Worm (Caenorhabditis elegans) whole organism, mixed stage, embryonic: ENCODE data around the gene idpc-6.

Experiments used
- M03D4.4 ChIP-seq: sonication (generic microtip); optimal IDR thresholded peaks from 2 replicates; lab custom pipeline; 2017; ENCODE audit warnings: mild to moderate bottlenecking, missing genetic modification characterization, missing compliant biosample characterization
- bed-3 ChIP-seq: fragments of 200-800 bp; sonication (Bioruptor generic); optimal IDR thresholded peaks from 3 replicates; lab custom pipeline; 2018; ENCODE audit warnings: mild to moderate bottlenecking, missing genetic modification characterization, moderate library complexity, missing compliant biosample characterization
- blmp-1 ChIP-seq: fragments of 150-350 bp; optimal IDR thresholded peaks from 2 replicates; lab custom pipeline; 2014; ENCODE audit warnings: missing biosample characterization, missing genetic modification characterization
- ceh-39 ChIP-seq: fragments of 150-350 bp; optimal IDR thresholded peaks from 2 replicates; lab custom pipeline; 2014; ENCODE audit warnings: missing biosample characterization, missing genetic modification characterization
- ceh-43 ChIP-seq: fragments of 200-800 bp; sonication (Bioruptor generic); optimal IDR thresholded peaks from 2 replicates; lab custom pipeline; 2018; ENCODE audit warnings: mild to moderate bottlenecking, missing genetic modification characterization, moderate library complexity, missing compliant biosample characterization
- cnd-1 ChIP-seq: fragments of 200-800 bp; sonication (Bioruptor generic); optimal IDR thresholded peaks from 2 replicates; lab custom pipeline; 2018; ENCODE audit warnings: mild to moderate bottlenecking, missing genetic modification characterization, missing compliant biosample characterization
- drap-1 ChIP-seq: fragments of 200-800 bp; sonication (Bioruptor generic); optimal IDR thresholded peaks from 3 replicates; lab custom pipeline; 2018; ENCODE audit warnings: mild to moderate bottlenecking, missing genetic modification characterization, missing compliant biosample characterization
- elt-1 ChIP-seq: sonication (generic microtip); optimal IDR thresholded peaks from 2 replicates; lab custom pipeline; 2017; ENCODE audit warnings: missing genetic modification characterization, mild to moderate bottlenecking, missing compliant biosample characterization, antibody characterized with exemption, moderate library complexity, borderline replicate concordance; ENCODE audit not compliant: insufficient read depth
- elt-3 ChIP-seq: fragments of 150-350 bp; optimal IDR thresholded peaks from 2 replicates; lab custom pipeline; 2014; ENCODE audit warnings: missing biosample characterization, missing genetic modification characterization
- flh-1 ChIP-seq: fragments of 200-800 bp; sonication (Bioruptor generic); optimal IDR thresholded peaks from 2 replicates; lab custom pipeline; 2018; ENCODE audit warnings: mild to moderate bottlenecking, missing genetic modification characterization, moderate library complexity, missing compliant biosample characterization
- ham-2 ChIP-seq: fragments of 200-800 bp; sonication (Bioruptor generic); optimal IDR thresholded peaks from 2 replicates; lab custom pipeline; 2018; ENCODE audit warnings: mild to moderate bottlenecking, missing genetic modification characterization, missing compliant biosample characterization
- hlh-1 ChIP-seq: fragments of 150-350 bp; optimal IDR thresholded peaks from 2 replicates; lab custom pipeline; 2014; ENCODE audit warnings: missing biosample characterization, missing genetic modification reagents, missing genetic modification characterization
- lin-13 ChIP-seq: fragments of 150-350 bp; optimal IDR thresholded peaks from 2 replicates; lab custom pipeline; 2014; ENCODE audit warnings: missing biosample characterization, missing genetic modification characterization
- lin-32 ChIP-seq: fragments of 200-800 bp; sonication (Bioruptor generic); optimal IDR thresholded peaks from 2 replicates; lab custom pipeline; 2018; ENCODE audit warnings: mild to moderate bottlenecking, missing genetic modification characterization, missing compliant biosample characterization
- lsy-2 ChIP-seq: fragments of 150-350 bp; optimal IDR thresholded peaks from 2 replicates; lab custom pipeline; 2014; ENCODE audit warnings: missing biosample characterization, missing genetic modification characterization
- mls-2 ChIP-seq: sonication (generic microtip); optimal IDR thresholded peaks from 2 replicates; lab custom pipeline; 2016; ENCODE audit warnings: mild to moderate bottlenecking, missing genetic modification characterization, moderate library complexity, missing compliant biosample characterization
- nhr-12 ChIP-seq: fragments of 150-350 bp; optimal IDR thresholded peaks from 2 replicates; lab custom pipeline; 2014; ENCODE audit warnings: missing biosample characterization, missing genetic modification characterization
- nhr-2 ChIP-seq: fragments of 150-350 bp; optimal IDR thresholded peaks from 2 replicates; lab custom pipeline; 2014; ENCODE audit warnings: missing biosample characterization, missing genetic modification characterization
- nhr-237 ChIP-seq: fragments of 150-350 bp; optimal IDR thresholded peaks from 2 replicates; lab custom pipeline; 2014; ENCODE audit warnings: missing biosample characterization, missing genetic modification characterization
- nhr-76 ChIP-seq: sonication (generic microtip); optimal IDR thresholded peaks from 2 replicates; lab custom pipeline; 2017; ENCODE audit warnings: missing biosample characterization, missing genetic modification characterization
- pha-4 ChIP-seq: fragments of 150-350 bp; optimal IDR thresholded peaks from 2 replicates; lab custom pipeline; 2018; ENCODE audit warnings: missing biosample characterization, missing genetic modification reagents, missing genetic modification characterization
- sem-2 ChIP-seq: fragments of 200-800 bp; sonication (Bioruptor generic); optimal IDR thresholded peaks from 2 replicates; lab custom pipeline; 2018; ENCODE audit warnings: mild to moderate bottlenecking, missing genetic modification characterization, missing compliant biosample characterization
- sptf-1 ChIP-seq: sonication (generic microtip); optimal IDR thresholded peaks from 2 replicates; lab custom pipeline; 2017; ENCODE audit warnings: mild to moderate bottlenecking, missing genetic modification characterization, moderate library complexity, missing compliant biosample characterization
- tbx-8 ChIP-seq: fragments of 200-800 bp; sonication (Bioruptor generic); optimal IDR thresholded peaks from 2 replicates; lab custom pipeline; 2018; ENCODE audit warnings: mild to moderate bottlenecking, missing genetic modification characterization, moderate library complexity, missing compliant biosample characterization
- unc-120 ChIP-seq: sonication (generic microtip); optimal IDR thresholded peaks from 2 replicates; lab custom pipeline; 2017; ENCODE audit warnings: missing genetic modification characterization, missing compliant biosample characterization; ENCODE audit not compliant: poor library complexity, severe bottlenecking
- unc-39 ChIP-seq: fragments of 150-350 bp; optimal IDR thresholded peaks from 2 replicates; lab custom pipeline; 2014; ENCODE audit warnings: missing biosample characterization, missing genetic modification characterization
- unc-62 ChIP-seq: fragments of 150-350 bp; optimal IDR thresholded peaks from 2 replicates; lab custom pipeline; 2014; ENCODE audit warnings: missing biosample characterization, missing genetic modification reagents, missing genetic modification characterization
- zip-8 ChIP-seq: fragments of 150-350 bp; optimal IDR thresholded peaks from 2 replicates; lab custom pipeline; 2014; ENCODE audit warnings: missing biosample characterization, missing genetic modification characterization
- ztf-11 ChIP-seq: fragments of 150-350 bp; optimal IDR thresholded peaks from 2 replicates; lab custom pipeline; 2014; ENCODE audit warnings: missing biosample characterization, missing genetic modification characterization

Gene idpc-6

ce11 chrV:9582594-9583322 is 37.2 kb upstream of the idpc-6 start, which contains the start of gene rtfo-1 (continued):
- peak; percentile 65 for TF ChIP-seq hlh-1
- TF ChIP-seq nhr-76 (tag; lab: Kevin White, UChicago): peak; percentile 69
- TF ChIP-seq ceh-39 (tag; lab: Kevin White, UChicago): no peak
- TF ChIP-seq lin-32 (GFP tag; lab: Kevin White, UChicago): peak; percentile 10
- TF ChIP-seq blmp-1 (tag; lab: Kevin White, UChicago): peak; percentile 25
- TF ChIP-seq flh-1: no peak
- peak; percentile 54 for TF ChIP-seq mls-2 (tag; lab: Kevin White, UChicago)

DNA sequence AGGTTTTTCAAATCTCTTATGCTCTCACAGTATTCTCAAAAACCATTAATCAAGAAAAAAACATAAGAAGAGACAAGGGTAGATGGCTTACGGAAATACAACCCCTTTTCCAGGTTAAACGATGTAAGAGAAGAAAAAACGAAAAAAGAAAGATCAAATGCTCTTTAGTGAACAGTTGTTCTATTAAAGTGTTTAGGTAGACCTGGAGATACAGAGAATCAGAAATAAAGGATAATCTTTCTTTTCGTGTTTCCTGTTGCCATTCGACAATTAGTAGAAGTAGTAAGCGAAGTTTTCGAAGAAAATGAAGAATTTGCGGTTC is 36.7 kb upstream of the idpc-6 start, which contains the start of gene K09G1.1:
Gene K09G1.1 (plus strand): TSS at position 223 of the 322 bp plus-strand sequence.
- TF ChIP-seq bed-3 (GFP tag; lab: Kevin White, UChicago): no peak
- no peak for TF ChIP-seq hlh-1
- no peak for TF ChIP-seq cnd-1 (tag; lab: Kevin White, UChicago)
- no peak for TF ChIP-seq ceh-43 (GFP tag; lab: Kevin White, UChicago)
- TF ChIP-seq zip-8 (tag; lab: Kevin White, UChicago): no peak
- TF ChIP-seq nhr-12 (tag; lab: Kevin White, UChicago): no peak
- TF ChIP-seq drap-1 (GFP tag; lab: Kevin White, UChicago): no peak
- TF ChIP-seq M03D4.4 (tag; lab: Kevin White, UChicago): no peak
- no peak for TF ChIP-seq unc-62 (GFP tag; lab: Kevin White, UChicago)
- TF ChIP-seq ceh-39 (tag; lab: Kevin White, UChicago): no peak
- TF ChIP-seq tbx-8: no peak
- TF ChIP-seq lin-32 (GFP tag; lab: Kevin White, UChicago): no peak
- TF ChIP-seq pha-4 (tag; lab: Kevin White, UChicago): no peak
- TF ChIP-seq ztf-11 (tag; lab: Kevin White, UChicago): no peak
- TF ChIP-seq unc-39: no peak

DNA sequence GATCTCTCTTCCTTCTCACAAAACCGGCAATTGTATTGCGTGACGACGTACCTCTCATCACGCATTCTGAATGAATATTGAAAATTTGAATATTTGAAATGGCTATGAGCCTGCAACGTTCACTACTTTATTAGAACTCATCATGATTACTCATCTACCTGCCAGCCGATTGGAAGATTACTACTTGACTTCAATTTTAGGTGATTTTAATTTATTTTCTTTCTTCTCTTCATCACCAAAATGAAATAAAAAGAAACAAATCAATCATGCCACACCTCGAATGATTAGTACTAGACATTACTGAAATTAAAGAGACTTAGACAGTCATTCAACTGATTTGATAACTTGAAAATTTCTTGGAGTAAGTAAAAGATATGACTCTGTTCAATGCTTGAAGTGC is 35.7 kb upstream of the idpc-6 start:
- TF ChIP-seq nhr-12 (tag; lab: Kevin White, UChicago): no peak
- no peak for TF ChIP-seq drap-1 (GFP tag; lab: Kevin White, UChicago)
- TF ChIP-seq mls-2 (tag; lab: Kevin White, UChicago): no peak
- TF ChIP-seq ztf-11 (tag; lab: Kevin White, UChicago): no peak
- no peak for TF ChIP-seq nhr-237 (tag; lab: Kevin White, UChicago)
- no peak for TF ChIP-seq nhr-2 (tag; lab: Kevin White, UChicago)
- TF ChIP-seq lin-13 (tag; lab: Kevin White, UChicago): no peak
- TF ChIP-seq M03D4.4 (tag; lab: Kevin White, UChicago): no peak
- no peak for TF ChIP-seq elt-3 (tag; lab: Kevin White, UChicago)
- TF ChIP-seq unc-120 (tag; lab: Kevin White, UChicago): no peak
- TF ChIP-seq lin-32 (GFP tag; lab: Kevin White, UChicago): no peak
- TF ChIP-seq unc-39: no peak
- TF ChIP-seq elt-1 (tag; lab: Kevin White, UChicago): no peak

DNA sequence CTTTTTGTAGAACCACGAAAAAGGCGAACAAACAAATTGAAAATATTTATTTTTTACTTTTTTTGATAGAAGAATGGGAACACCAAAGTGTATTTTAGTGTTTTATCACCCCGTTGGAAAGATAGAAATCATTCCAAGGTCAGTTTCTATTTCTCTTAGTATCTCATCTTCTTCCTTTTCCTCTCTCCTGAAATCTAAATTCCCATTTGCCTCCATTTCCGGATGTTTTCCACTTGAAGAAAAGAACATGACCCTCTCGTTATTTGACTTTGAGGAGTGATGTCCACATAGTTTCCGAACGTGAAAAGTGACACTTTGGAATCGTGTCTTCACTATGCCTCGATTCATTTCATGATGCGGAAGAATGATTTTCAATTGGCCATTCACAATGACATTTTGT is 32.3 kb upstream of the idpc-6 start:
- TF ChIP-seq sem-2 (GFP tag; lab: Kevin White, UChicago): no peak
- peak; percentile 63 for TF ChIP-seq elt-1 (tag; lab: Kevin White, UChicago)

- TF ChIP-seq elt-1 (tag; lab: Kevin White, UChicago) (peak; percentile 36), lin-32 (GFP tag; lab: Kevin White, UChicago) (no peak)
- TF ChIP-seq, all 35 proteins: peak for 1
Observed at ce11 chrV:9588574-9588973, 31.4 kb upstream of the idpc-6 start.

DNA sequence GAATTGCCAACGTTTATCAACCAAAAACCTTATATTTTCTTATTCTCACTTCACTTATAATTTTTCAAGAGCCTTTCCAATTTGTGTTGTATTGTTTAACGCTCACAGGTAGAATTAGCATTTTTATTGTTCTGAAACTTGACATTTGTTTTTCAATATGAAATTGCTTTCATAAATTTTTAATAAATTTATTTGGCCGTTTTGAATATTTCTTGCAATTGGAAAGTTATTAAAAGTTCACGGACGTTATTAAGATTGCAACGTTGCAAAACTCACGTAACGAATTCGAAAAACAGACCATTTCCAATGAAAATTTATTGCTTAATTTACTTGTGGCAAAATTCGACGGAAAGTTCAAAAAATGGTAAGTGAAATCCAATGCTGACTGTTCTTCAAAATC is 29.6 kb upstream of the idpc-6 start, which contains the start of gene K09G1.2:
Gene K09G1.2 (plus strand): TSS at position 301 of the 400 bp plus-strand sequence.
- TF ChIP-seq ceh-39 (tag; lab: Kevin White, UChicago) (no peak), unc-39 (no peak), ham-2 (GFP tag; lab: Kevin White, UChicago) (no peak), unc-62 (GFP tag; lab: Kevin White, UChicago) (no peak), M03D4.4 (tag; lab: Kevin White, UChicago) (no peak), cnd-1 (tag; lab: Kevin White, UChicago) (no peak), sptf-1 (tag; lab: Kevin White, UChicago) (no peak), pha-4 (tag; lab: Kevin White, UChicago) (no peak), drap-1 (GFP tag; lab: Kevin White, UChicago) (no peak), mls-2 (tag; lab: Kevin White, UChicago) (no peak), ztf-11 (tag; lab: Kevin White, UChicago) (no peak), sem-2 (GFP tag; lab: Kevin White, UChicago) (no peak), lsy-2 (no peak), blmp-1 (tag; lab: Kevin White, UChicago) (no peak), unc-120 (tag; lab: Kevin White, UChicago) (no peak), lin-13 (tag; lab: Kevin White, UChicago) (no peak), nhr-12 (tag; lab: Kevin White, UChicago) (no peak), zip-8 (tag; lab: Kevin White, UChicago) (no peak)
